Fruit fly (Drosophila melanogaster) whole organism, wandering third instar larva: Measurements from ENCODE around the gene CG43610.
A peak's percentile ranks its signal among the peaks of the same experiment; 100 is the strongest.

Experiments used
- CrebA ChIP-seq: fragments of 200-800 bp; sonication (Bioruptor generic); optimal IDR thresholded peaks from 2 replicates; lab custom pipeline; 2016; ENCODE audit warnings: missing biosample characterization, mild to moderate bottlenecking, missing genetic modification characterization, borderline replicate concordance
- GATAd ChIP-seq: sonication (Bioruptor generic); optimal IDR thresholded peaks from 2 replicates; lab custom pipeline; 2016; ENCODE audit warnings: missing biosample characterization, missing genetic modification characterization
- ey ChIP-seq: fragments of 200-800 bp; sonication (Bioruptor generic); optimal IDR thresholded peaks from 2 replicates; lab custom pipeline; 2016; ENCODE audit warnings: missing biosample characterization, missing genetic modification characterization
- h ChIP-seq: fragments of 200-800 bp; sonication (Bioruptor generic); optimal IDR thresholded peaks from 3 replicates; lab custom pipeline; 2016; ENCODE audit warnings: missing biosample characterization, mild to moderate bottlenecking, missing genetic modification characterization
- lola ChIP-seq: fragments of >200 bp; optimal IDR thresholded peaks from 2 replicates; lab custom pipeline; 2017; ENCODE audit warnings: missing biosample characterization, missing genetic modification characterization
- sv ChIP-seq: fragments of 200-800 bp; sonication (Bioruptor generic); optimal IDR thresholded peaks from 3 replicates; lab custom pipeline; 2016; ENCODE audit warnings: missing biosample characterization, missing genetic modification characterization
- usp ChIP-seq: fragments of >200 bp; optimal IDR thresholded peaks from 2 replicates; lab custom pipeline; 2017; ENCODE audit warnings: missing biosample characterization, missing genetic modification characterization
- woc ChIP-seq: sonication (Bioruptor generic); optimal IDR thresholded peaks from 2 replicates; lab custom pipeline; 2016; ENCODE audit warnings: missing biosample characterization, mild to moderate bottlenecking, missing genetic modification characterization

DNA sequence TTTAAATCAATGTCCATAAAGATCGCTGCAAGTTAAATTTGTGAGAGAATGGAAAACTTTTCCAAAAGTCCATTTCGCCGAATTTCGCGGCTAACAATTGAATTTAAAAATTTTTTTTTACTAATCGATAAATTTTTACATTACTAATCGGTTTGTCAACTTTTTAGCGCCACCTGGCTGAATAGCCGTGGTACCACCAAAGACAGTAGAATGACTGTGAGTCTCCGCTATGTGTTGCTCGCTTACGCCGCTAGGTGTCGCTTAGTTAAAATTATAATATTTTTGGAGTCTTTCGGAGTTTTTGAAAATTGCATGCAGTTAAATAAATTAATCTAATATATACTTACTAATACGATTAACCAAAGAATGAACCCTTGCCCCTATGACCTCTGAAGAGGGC, 1.6 kb upstream of the CG43610 start:
- peak; percentile 16 for TF ChIP-seq h (GFP tag; lab: Kevin White, UChicago)
- no peak for TF ChIP-seq usp (GFP tag; lab: Kevin White, UChicago)
- TF ChIP-seq ey = peak; percentile 2
- TF ChIP-seq GATAd (GFP tag; lab: Kevin White, UChicago) = no peak
- TF ChIP-seq woc (GFP tag; lab: Kevin White, UChicago) = no peak
- TF ChIP-seq lola (GFP tag; lab: Kevin White, UChicago) = no peak
- no peak for TF ChIP-seq CrebA
- peak; percentile 38 for TF ChIP-seq sv
